Worm (Caenorhabditis elegans) whole organism, L2 larva: Measurements from ENCODE around the gene C06A6.4.

ENCODE experiments used
- dmd-4 ChIP-seq: sonication (generic microtip); optimal IDR thresholded peaks from 2 replicates; lab custom pipeline; 2017; ENCODE audit warnings: missing biosample characterization, missing genetic modification characterization
- nhr-10 ChIP-seq: sonication (generic microtip); optimal IDR thresholded peaks from 2 replicates; lab custom pipeline; 2017; ENCODE audit warnings: missing biosample characterization, missing genetic modification characterization
- nhr-25 ChIP-seq: fragments of 150-350 bp; sonication (generic microtip); optimal IDR thresholded peaks from 3 replicates; lab custom pipeline; 2014; ENCODE audit warnings: missing biosample characterization, missing genetic modification characterization
- nhr-6 ChIP-seq: fragments of 150-350 bp; optimal IDR thresholded peaks from 2 replicates; lab custom pipeline; 2014; ENCODE audit warnings: missing biosample characterization, missing genetic modification characterization
- skn-1 ChIP-seq: sonication (generic microtip); optimal IDR thresholded peaks from 2 replicates; lab custom pipeline; 2017; ENCODE audit warnings: missing biosample characterization, missing genetic modification characterization
- unc-55 ChIP-seq: fragments of 150-350 bp; sonication (generic microtip); optimal IDR thresholded peaks from 3 replicates; lab custom pipeline; 2014; ENCODE audit warnings: missing biosample characterization, missing genetic modification reagents, missing genetic modification characterization

- TF ChIP-seq unc-55 (GFP tag; lab: Kevin White, UChicago) (no peak), nhr-25 (tag; lab: Kevin White, UChicago) (no peak), skn-1 (no peak), dmd-4 (no peak), nhr-6 (no peak), nhr-10 (tag; lab: Kevin White, UChicago) (no peak)
Observed at ce11 chrIV:7849235-7849634, 20.1 kb upstream of the C06A6.4 start.
